Fruit fly (Drosophila melanogaster) whole organism, prepupa: Measurements from ENCODE around the gene Trl.

Experiments used
- Blimp-1 ChIP-seq: fragments of 200-800 bp; sonication (Bioruptor generic); optimal IDR thresholded peaks from 3 replicates; lab custom pipeline; 2017; ENCODE audit warnings: missing biosample characterization, missing genetic modification characterization, mild to moderate bottlenecking, moderate library complexity, missing genetic modification reagents
- CG10631 ChIP-seq: fragments of 200-800 bp; sonication (Bioruptor generic); optimal IDR thresholded peaks from 2 replicates; lab custom pipeline; 2016; ENCODE audit warnings: missing biosample characterization, missing genetic modification characterization
- CG10669 ChIP-seq: fragments of 200-800 bp; sonication (Bioruptor generic); optimal IDR thresholded peaks from 3 replicates; lab custom pipeline; 2018; ENCODE audit warnings: missing biosample characterization, mild to moderate bottlenecking, missing genetic modification characterization, moderate library complexity
- CG15336 ChIP-seq: fragments of 200-800 bp; sonication (Bioruptor generic); IDR thresholded peaks from 2 replicates; pipeline ENCODE4 v1.3.6; 2022; ENCODE audit warnings: missing biosample characterization, missing genetic modification characterization
- CG1621 ChIP-seq: fragments of 200-800 bp; sonication (Bioruptor generic); optimal IDR thresholded peaks from 3 replicates; lab custom pipeline; 2018; ENCODE audit warnings: missing biosample characterization, mild to moderate bottlenecking, missing genetic modification characterization
- CG16779 ChIP-seq: fragments of 200-800 bp; sonication (Bioruptor generic); optimal IDR thresholded peaks from 3 replicates; lab custom pipeline; 2017; ENCODE audit warnings: missing biosample characterization, mild to moderate bottlenecking, missing genetic modification characterization
- CG3032 ChIP-seq: fragments of 200-800 bp; optimal IDR thresholded peaks from 2 replicates; lab custom pipeline; 2019; ENCODE audit warnings: missing biosample characterization, mild to moderate bottlenecking, missing genetic modification characterization, moderate library complexity
- CG32006 ChIP-seq: fragments of 200-800 bp; sonication (Bioruptor generic); optimal IDR thresholded peaks from 3 replicates; lab custom pipeline; 2017; ENCODE audit warnings: missing biosample characterization, mild to moderate bottlenecking, missing genetic modification characterization
- CG34406 ChIP-seq: fragments of 200-800 bp; sonication (Bioruptor generic); optimal IDR thresholded peaks from 3 replicates; lab custom pipeline; 2016; ENCODE audit warnings: missing biosample characterization, missing genetic modification characterization
- CG6276 ChIP-seq: fragments of 200-800 bp; sonication (Bioruptor generic); optimal IDR thresholded peaks from 2 replicates; lab custom pipeline; 2017; ENCODE audit warnings: missing biosample characterization, mild to moderate bottlenecking, missing genetic modification characterization
- CG6792 ChIP-seq: fragments of 200-800 bp; sonication (Bioruptor generic); optimal IDR thresholded peaks from 3 replicates; lab custom pipeline; 2016; ENCODE audit warnings: missing biosample characterization, missing genetic modification characterization
- CG6854 ChIP-seq: fragments of 200-800 bp; sonication (Bioruptor generic); optimal IDR thresholded peaks from 2 replicates; lab custom pipeline; 2017; ENCODE audit warnings: missing biosample characterization, mild to moderate bottlenecking, missing genetic modification characterization
- CG7368 ChIP-seq: fragments of 200-800 bp; sonication (Bioruptor generic); optimal IDR thresholded peaks from 3 replicates; lab custom pipeline; 2016; ENCODE audit warnings: missing biosample characterization, missing genetic modification characterization
- CG8119 ChIP-seq: fragments of 200-800 bp; sonication (Bioruptor generic); IDR thresholded peaks from 3 replicates; pipeline ENCODE4 v1.3.6; 2022; ENCODE audit warnings: missing biosample characterization, missing genetic modification characterization
- CG8319 ChIP-seq: fragments of 200-800 bp; sonication (Bioruptor generic); optimal IDR thresholded peaks from 3 replicates; lab custom pipeline; 2016; ENCODE audit warnings: missing biosample characterization, missing genetic modification characterization
- CG9139 ChIP-seq: fragments of 200-800 bp; sonication (Bioruptor generic); optimal IDR thresholded peaks from 3 replicates; lab custom pipeline; 2017; ENCODE audit warnings: missing biosample characterization, mild to moderate bottlenecking, missing genetic modification characterization
- Eip75B ChIP-seq: fragments of 200-800 bp; sonication (Bioruptor generic); optimal IDR thresholded peaks from 3 replicates; lab custom pipeline; 2016; ENCODE audit warnings: missing biosample characterization, missing genetic modification characterization
- Eip93F ChIP-seq: fragments of 200-800 bp; sonication (Bioruptor generic); optimal IDR thresholded peaks from 2 replicates; lab custom pipeline; 2016; ENCODE audit warnings: missing biosample characterization, mild to moderate bottlenecking, missing genetic modification characterization
- Ets21C ChIP-seq: fragments of 200-800 bp; sonication (Bioruptor generic); optimal IDR thresholded peaks from 3 replicates; lab custom pipeline; 2016; ENCODE audit warnings: missing biosample characterization, missing genetic modification characterization
- Ets96B ChIP-seq: fragments of 200-800 bp; optimal IDR thresholded peaks from 2 replicates; lab custom pipeline; 2019; ENCODE audit warnings: missing biosample characterization, mild to moderate bottlenecking, missing genetic modification characterization, moderate library complexity
- Gug ChIP-seq: fragments of 200-800 bp; sonication (Bioruptor generic); IDR thresholded peaks from 2 replicates; pipeline ENCODE4 v1.3.6; 2022; ENCODE audit warnings: missing biosample characterization, missing genetic modification characterization
- Hr38 ChIP-seq: sonication (Bioruptor generic); optimal IDR thresholded peaks from 2 replicates; lab custom pipeline; 2016; ENCODE audit warnings: missing biosample characterization, missing genetic modification characterization
- Hr39 ChIP-seq: fragments of 200-800 bp; sonication (Bioruptor generic); optimal IDR thresholded peaks from 2 replicates; lab custom pipeline; 2016; ENCODE audit warnings: missing biosample characterization, missing genetic modification characterization
- Lpt ChIP-seq: fragments of 200-800 bp; sonication (Bioruptor generic); optimal IDR thresholded peaks from 3 replicates; lab custom pipeline; 2016; ENCODE audit warnings: missing biosample characterization, missing genetic modification characterization
- Met ChIP-seq: fragments of 200-800 bp; sonication (Bioruptor generic); optimal IDR thresholded peaks from 3 replicates; lab custom pipeline; 2016; ENCODE audit warnings: missing biosample characterization, missing genetic modification characterization
- OdsH ChIP-seq: fragments of 200-800 bp; sonication (Bioruptor generic); optimal IDR thresholded peaks from 3 replicates; lab custom pipeline; 2016; ENCODE audit warnings: missing biosample characterization, missing genetic modification characterization
- Smox ChIP-seq: fragments of 200-800 bp; sonication (Bioruptor generic); optimal IDR thresholded peaks from 3 replicates; lab custom pipeline; 2016; ENCODE audit warnings: missing biosample characterization, missing genetic modification characterization
- Sox14 ChIP-seq: fragments of 200-800 bp; sonication (Bioruptor generic); optimal IDR thresholded peaks from 3 replicates; lab custom pipeline; 2016; ENCODE audit warnings: missing biosample characterization, missing genetic modification characterization
- Sox15 ChIP-seq: fragments of 200-800 bp; sonication (Bioruptor generic); optimal IDR thresholded peaks from 3 replicates; lab custom pipeline; 2016; ENCODE audit warnings: missing biosample characterization, missing genetic modification characterization
- achi ChIP-seq: fragments of 200-800 bp; sonication (Bioruptor generic); optimal IDR thresholded peaks from 3 replicates; lab custom pipeline; 2016; ENCODE audit warnings: missing biosample characterization, missing genetic modification characterization
- acj6 ChIP-seq: fragments of 200-800 bp; sonication (Bioruptor generic); optimal IDR thresholded peaks from 3 replicates; lab custom pipeline; 2016; ENCODE audit warnings: missing biosample characterization, missing genetic modification characterization
- dac ChIP-seq: fragments of 200-800 bp; sonication (Bioruptor generic); optimal IDR thresholded peaks from 2 replicates; lab custom pipeline; 2017; ENCODE audit warnings: missing biosample characterization, mild to moderate bottlenecking, missing genetic modification characterization
- dsx ChIP-seq: fragments of 200-800 bp; optimal IDR thresholded peaks from 3 replicates; lab custom pipeline; 2019; ENCODE audit warnings: missing biosample characterization, mild to moderate bottlenecking, missing genetic modification characterization, moderate library complexity; ENCODE audit not compliant: poor library complexity, severe bottlenecking
- esn ChIP-seq: fragments of 200-800 bp; sonication (Bioruptor generic); optimal IDR thresholded peaks from 2 replicates; lab custom pipeline; 2016; ENCODE audit warnings: missing biosample characterization, mild to moderate bottlenecking, missing genetic modification characterization, moderate library complexity
- fd59A ChIP-seq: fragments of 200-800 bp; sonication (Bioruptor generic); optimal IDR thresholded peaks from 2 replicates; lab custom pipeline; 2017; ENCODE audit warnings: missing biosample characterization, mild to moderate bottlenecking, missing genetic modification characterization, missing genetic modification reagents
- fkh ChIP-seq: fragments of 200-800 bp; sonication (Bioruptor generic); optimal IDR thresholded peaks from 3 replicates; lab custom pipeline; 2017; ENCODE audit warnings: missing biosample characterization, mild to moderate bottlenecking, missing genetic modification characterization, moderate library complexity
- lz ChIP-seq: fragments of 200-800 bp; sonication (Bioruptor generic); optimal IDR thresholded peaks from 3 replicates; lab custom pipeline; 2016; ENCODE audit warnings: missing biosample characterization, missing genetic modification characterization
- salr ChIP-seq, 2 experiments: fragments of 200-800 bp; sonication (Bioruptor generic); optimal IDR thresholded peaks; 3 replicates each; lab custom pipeline; 2016 to 2018; ENCODE audit warnings: missing biosample characterization in 2 of 2, missing genetic modification characterization in 2 of 2, mild to moderate bottlenecking in 1 of 2
- spab ChIP-seq: fragments of 200-800 bp; sonication (Bioruptor generic); optimal IDR thresholded peaks from 2 replicates; lab custom pipeline; 2017; ENCODE audit warnings: missing biosample characterization, mild to moderate bottlenecking, missing genetic modification characterization, missing genetic modification reagents
- ss ChIP-seq, 2 experiments: fragments of 200-800 bp; sonication (Bioruptor generic); optimal IDR thresholded peaks; 2 replicates in 1 of 2; 3 replicates in 1 of 2; lab custom pipeline; 2017 to 2018; ENCODE audit warnings: mild to moderate bottlenecking in 2 of 2, missing biosample characterization in 2 of 2, missing genetic modification characterization in 2 of 2, moderate library complexity in 1 of 2
- svp ChIP-seq: fragments of 200-800 bp; sonication (Bioruptor generic); peaks from one replicate; lab custom pipeline; 2016; ENCODE audit warnings: missing biosample characterization, missing genetic modification characterization
- topi ChIP-seq: fragments of 200-800 bp; sonication (Bioruptor generic); optimal IDR thresholded peaks from 3 replicates; lab custom pipeline; 2016; ENCODE audit warnings: missing biosample characterization, missing genetic modification characterization
- vri ChIP-seq: fragments of 200-800 bp; sonication (Bioruptor generic); optimal IDR thresholded peaks from 3 replicates; lab custom pipeline; 2016; ENCODE audit warnings: missing biosample characterization, mild to moderate bottlenecking, missing genetic modification characterization

Gene Trl

DNA sequence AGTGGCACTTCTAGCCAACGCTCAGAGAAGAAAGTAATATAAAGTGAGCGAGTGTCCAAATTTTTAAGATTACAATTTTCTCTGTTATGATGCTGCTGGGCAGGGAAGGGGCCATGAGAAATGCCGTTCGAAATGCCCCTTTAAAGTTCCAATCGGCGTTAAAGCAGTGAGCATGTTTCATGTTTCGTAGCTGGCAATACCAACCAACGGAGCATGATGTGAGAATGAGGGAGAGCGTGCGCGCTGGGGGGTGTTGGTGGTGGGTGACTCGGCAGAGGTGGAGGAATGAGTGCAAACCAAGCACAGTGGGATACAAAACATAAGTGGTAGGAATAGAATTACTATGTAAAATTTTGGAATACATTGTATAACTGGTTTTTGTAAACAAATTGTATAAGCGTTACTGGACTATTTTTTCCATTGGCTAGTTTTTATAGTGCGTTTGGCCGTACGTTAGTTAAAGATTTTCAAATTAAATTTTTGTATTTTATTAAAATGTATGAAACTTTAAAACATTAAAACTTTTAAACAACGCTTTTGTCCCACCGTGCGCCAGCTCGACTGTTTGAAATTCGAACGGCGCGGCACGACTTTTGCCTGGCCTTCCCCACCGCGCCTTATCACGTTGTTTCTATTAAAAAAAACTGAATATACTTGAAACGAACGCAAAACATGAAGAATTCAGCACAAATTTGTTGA, 1.6 kb downstream of the Trl start (continued):
- TF ChIP-seq CG10669 (peak; percentile 99), vri (GFP tag; lab: Kevin White, UChicago) (peak; percentile 98), acj6 (peak; percentile 100), Gug (GFP tag; lab: Robert Waterston, UW) (peak; percentile 100), salr (GFP tag; optimal IDR thresholded peaks at IDR 0.05; lab: Kevin White, UChicago) (peak; percentile 98 to 100), topi (GFP tag; lab: Kevin White, UChicago) (peak; percentile 99), Sox14 (GFP tag; lab: Kevin White, UChicago) (peak; percentile 100), Met (GFP tag; lab: Kevin White, UChicago) (peak; percentile 99), OdsH (GFP tag; lab: Kevin White, UChicago) (peak; percentile 100), Lpt (peak; percentile 100), esn (peak; percentile 100), dsx (GFP tag; lab: Kevin White, UChicago) (peak; percentile 99), fd59A (GFP tag; lab: Kevin White, UChicago) (peak; percentile 99), spab (GFP tag; lab: Kevin White, UChicago) (peak; percentile 100), CG6276 (GFP tag; lab: Kevin White, UChicago) (peak; percentile 100), CG8319 (peak; percentile 99), fkh (peak; percentile 99), Blimp-1 (GFP tag; lab: Kevin White, UChicago) (peak; percentile 97), CG10631 (GFP tag; lab: Kevin White, UChicago) (peak; percentile 100), lz (GFP tag; lab: Kevin White, UChicago) (peak; percentile 99), CG6854 (GFP tag; lab: Kevin White, UChicago) (peak; percentile 99), Hr38 (peak; percentile 84), dac (GFP tag; lab: Kevin White, UChicago) (peak; percentile 100), Smox (GFP tag; lab: Kevin White, UChicago) (peak; percentile 99), Ets96B (tag; lab: Kevin White, UChicago) (peak; percentile 100), CG8119 (GFP tag; lab: Robert Waterston, UW) (peak; percentile 100)

DNA sequence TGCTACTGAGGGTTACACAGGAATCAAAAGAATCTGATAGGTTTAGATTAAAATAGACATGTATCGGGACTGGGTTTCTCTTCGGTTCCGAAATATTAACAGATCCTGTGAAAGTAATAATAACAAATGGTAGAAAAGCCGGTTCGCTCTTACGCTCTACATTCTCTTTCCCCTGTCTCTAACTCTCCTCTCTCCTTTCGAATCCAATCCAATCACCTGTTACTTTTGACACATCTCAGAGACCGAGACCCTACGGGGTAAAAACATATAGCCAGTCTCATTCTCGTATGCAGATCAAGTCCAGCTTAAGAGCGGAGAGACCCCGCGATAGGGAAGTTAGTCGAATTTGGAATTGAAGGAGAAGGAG, 2.1 kb downstream of the Trl start:
- TF ChIP-seq Sox15 (GFP tag; lab: Kevin White, UChicago) (no peak), CG6276 (GFP tag; lab: Kevin White, UChicago) (no peak), CG7368 (no peak), Smox (GFP tag; lab: Kevin White, UChicago) (no peak), acj6 (no peak)
- TF ChIP-seq, all 60 proteins: peak for 0

DNA sequence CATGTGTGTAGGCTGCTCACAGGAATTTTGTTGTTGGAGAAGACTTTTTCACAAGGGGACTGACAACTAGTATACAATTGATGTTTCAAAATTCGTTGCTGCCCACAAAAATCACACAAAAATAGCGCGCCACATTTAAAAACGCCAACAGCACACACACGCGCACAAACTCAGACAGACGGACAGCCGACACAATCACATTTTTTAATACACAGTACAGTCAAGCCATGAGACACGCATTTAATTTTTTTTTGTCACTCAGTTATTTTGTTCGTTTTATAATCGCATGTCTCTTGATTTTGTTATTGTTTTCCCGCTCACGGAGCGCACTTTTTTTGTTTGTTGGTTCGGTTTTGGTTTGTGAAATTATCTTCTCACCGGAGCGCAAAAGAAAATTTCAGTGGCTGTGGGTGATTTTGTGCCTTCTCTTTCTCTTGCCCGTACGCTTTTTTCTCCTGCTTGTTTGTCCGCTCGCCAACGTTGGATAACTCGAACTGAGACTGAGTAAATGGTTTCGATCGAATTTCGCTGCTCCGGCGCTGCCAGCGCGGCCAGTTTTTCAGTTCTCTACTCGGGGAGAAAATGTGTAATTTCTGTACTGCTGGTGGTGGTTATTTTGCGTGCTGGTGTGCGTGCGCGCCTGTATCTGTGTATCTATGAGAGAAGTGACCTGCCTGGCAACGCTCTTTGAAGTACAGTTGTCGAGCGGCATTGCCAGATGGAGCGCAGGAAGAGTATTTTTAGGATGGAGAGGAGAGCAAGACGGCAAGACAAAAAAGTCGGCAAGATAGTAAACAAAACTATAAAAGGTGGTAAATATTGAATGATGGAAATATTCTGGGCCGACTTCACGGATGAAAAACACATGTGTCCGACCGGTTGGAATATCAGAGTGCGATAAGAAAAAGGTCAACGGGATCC, 3.1 kb downstream of the Trl start, which contains the start of gene CG42507:
TSS of gene CG42507 (minus strand) at position 499 of the 921 bp plus-strand sequence.
- TF ChIP-seq Sox15 (GFP tag; lab: Kevin White, UChicago) (no peak), CG15336 (GFP tag; lab: Robert Waterston, UW) (peak; percentile 20; the same call in 1 of the 2 replicates), lz (GFP tag; lab: Kevin White, UChicago) (no peak), CG6854 (GFP tag; lab: Kevin White, UChicago) (peak; percentile 71), OdsH (GFP tag; lab: Kevin White, UChicago) (no peak), CG16779 (tag; lab: Kevin White, UChicago) (peak; percentile 30), CG6276 (GFP tag; lab: Kevin White, UChicago) (peak; percentile 31), Eip75B (GFP tag; lab: Kevin White, UChicago) (no peak), ss (GFP tag; optimal IDR thresholded peaks at IDR 0.05; lab: Kevin White, UChicago) (peak; percentile 23 to 50), acj6 (no peak), CG3032 (tag; lab: Kevin White, UChicago) (no peak), CG6792 (no peak), achi (GFP tag; lab: Kevin White, UChicago) (no peak), CG1621 (tag; lab: Kevin White, UChicago) (peak; percentile 39), vri (GFP tag; lab: Kevin White, UChicago) (peak; percentile 70), fkh (peak; percentile 98), svp (peak; percentile 55), fd59A (GFP tag; lab: Kevin White, UChicago) (no peak), Hr39 (GFP tag; lab: Kevin White, UChicago) (no peak), Eip93F (GFP tag; lab: Kevin White, UChicago) (no peak), Ets21C (GFP tag; lab: Kevin White, UChicago) (no peak), dsx (GFP tag; lab: Kevin White, UChicago) (peak; percentile 66), CG9139 (GFP tag; lab: Kevin White, UChicago) (peak; percentile 61), salr (GFP tag; optimal IDR thresholded peaks at IDR 0.05; lab: Kevin White, UChicago) (peak in 1 of 2 experiments; percentile 5), CG34406 (GFP tag; lab: Kevin White, UChicago) (no peak), CG32006 (peak; percentile 17)
